Fruit fly (Drosophila melanogaster) whole organism, adult: ENCODE results near the gene Mpp6.

Experiments used
- CG11617 ChIP-seq: fragments of 200-800 bp; sonication (Bioruptor generic); optimal IDR thresholded peaks from 2 replicates; lab custom pipeline; 2017; ENCODE audit warnings: mild to moderate bottlenecking, missing biosample characterization, missing genetic modification reagents, missing genetic modification characterization
- CG12768 ChIP-seq: fragments of 200-800 bp; sonication (Bioruptor generic); optimal IDR thresholded peaks from 2 replicates; lab custom pipeline; 2017; ENCODE audit warnings: missing biosample characterization, missing genetic modification characterization, mild to moderate bottlenecking, moderate library complexity, missing genetic modification reagents
- CG14711 ChIP-seq: fragments of 200-800 bp; sonication (Bioruptor generic); optimal IDR thresholded peaks from 2 replicates; lab custom pipeline; 2018; ENCODE audit warnings: missing biosample characterization, mild to moderate bottlenecking, missing genetic modification characterization, moderate library complexity
- CG33017 ChIP-seq: fragments of 200-800 bp; sonication (Bioruptor generic); optimal IDR thresholded peaks from 2 replicates; lab custom pipeline; 2018; ENCODE audit warnings: missing biosample characterization, mild to moderate bottlenecking, missing genetic modification characterization, moderate library complexity
- CG7101 ChIP-seq: fragments of 200-800 bp; sonication (Bioruptor generic); optimal IDR thresholded peaks from 2 replicates; lab custom pipeline; 2018; ENCODE audit warnings: missing biosample characterization, mild to moderate bottlenecking, missing genetic modification characterization, moderate library complexity
- Clk ChIP-seq: fragments of 200-800 bp; sonication (Bioruptor generic); optimal IDR thresholded peaks from 2 replicates; lab custom pipeline; 2017; ENCODE audit warnings: missing biosample characterization, missing genetic modification characterization
- Crg-1 ChIP-seq: fragments of 200-800 bp; sonication (Bioruptor generic); optimal IDR thresholded peaks from 2 replicates; lab custom pipeline; 2016; ENCODE audit warnings: missing biosample characterization, missing genetic modification characterization
- bab1 ChIP-seq: fragments of 200-800 bp; sonication (Bioruptor generic); optimal IDR thresholded peaks from 3 replicates; lab custom pipeline; 2019; ENCODE audit warnings: missing biosample characterization, mild to moderate bottlenecking, missing genetic modification characterization, moderate library complexity
- cic ChIP-seq: fragments of 200-800 bp; sonication (Bioruptor generic); optimal IDR thresholded peaks from 2 replicates; lab custom pipeline; 2017; ENCODE audit warnings: missing biosample characterization, mild to moderate bottlenecking, missing genetic modification characterization, moderate library complexity
- cnc ChIP-seq, 2 experiments: fragments of >200 bp; optimal IDR thresholded peaks; 2 replicates each; lab custom pipeline; 2017
- kay ChIP-seq: fragments of 200-800 bp; sonication (Bioruptor generic); peaks from one replicate; lab custom pipeline; 2016; ENCODE audit warnings: missing biosample characterization, missing genetic modification characterization, borderline replicate concordance
- ovo ChIP-seq: fragments of 200-800 bp; sonication (Bioruptor generic); optimal IDR thresholded peaks from 2 replicates; lab custom pipeline; 2016; ENCODE audit warnings: missing biosample characterization, missing genetic modification characterization
- pad ChIP-seq: fragments of 200-800 bp; sonication (Bioruptor generic); optimal IDR thresholded peaks from 3 replicates; lab custom pipeline; 2017; ENCODE audit warnings: missing biosample characterization, missing genetic modification characterization, mild to moderate bottlenecking, moderate library complexity, missing genetic modification reagents

dm6 chr2L:21156156-21157040 lies at the start of gene Mpp6, which contains the start of gene E2f2:
- peak; percentile 59 for TF ChIP-seq Clk (GFP tag; lab: Kevin White, UChicago)
- peak; percentile 62 for TF ChIP-seq CG7101
- no peak for TF ChIP-seq CG14711
- no peak for TF ChIP-seq cnc (optimal IDR thresholded peaks at IDR 0.05; lab: Kevin White, UChicago)
- TF ChIP-seq CG33017, result peak; percentile 29
- TF ChIP-seq kay, result no peak
- TF ChIP-seq Crg-1 (GFP tag; lab: Kevin White, UChicago), result peak; percentile 76
- TF ChIP-seq pad, result peak; percentile 63
- TF ChIP-seq cic (GFP tag; lab: Kevin White, UChicago), result no peak
- TF ChIP-seq ovo (GFP tag; lab: Kevin White, UChicago), result no peak
- TF ChIP-seq bab1 (GFP tag; lab: Kevin White, UChicago), result no peak
- TF ChIP-seq CG11617 (GFP tag; lab: Kevin White, UChicago), result peak; percentile 2
- peak; percentile 67 for TF ChIP-seq CG12768 (GFP tag; lab: Kevin White, UChicago)
